Fruit fly (Drosophila melanogaster): ENCODE measurements around the gene CG32260.

DNA sequence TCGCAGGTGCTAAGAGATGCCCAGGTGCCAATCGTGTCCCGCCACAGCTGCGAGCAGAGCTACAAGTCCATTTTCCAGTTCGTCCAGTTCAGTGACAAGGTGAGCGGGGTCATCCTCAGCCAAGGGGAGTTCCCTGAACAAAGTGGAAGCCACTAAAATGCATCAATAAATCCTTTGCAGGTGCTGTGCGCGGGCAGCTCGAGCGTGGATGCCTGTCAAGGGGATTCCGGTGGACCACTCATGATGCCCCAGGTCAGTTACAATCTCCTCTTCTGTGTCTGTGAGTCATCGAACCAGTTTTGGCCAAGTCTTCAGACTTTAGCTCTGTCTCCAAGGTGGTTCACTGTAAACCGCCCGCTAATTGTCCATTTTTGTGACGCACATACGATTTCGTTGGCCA, 3.1 kb downstream of the CG32260 start:
- TF ChIP-seq CG8159 (tag; optimal IDR thresholded peaks at IDR 0.05) = no peak
- no peak for TF ChIP-seq fd96Ca (GFP tag; IDR thresholded peaks at IDR 0.05)
- TF ChIP-seq EcR (GFP tag; optimal IDR thresholded peaks at IDR 0.05) = peak; percentile 73
